Fruit fly (Drosophila melanogaster) whole organism, embryonic: ENCODE data around the gene GstD11.

Experiments
- ATbp ChIP-seq: fragments of 200-800 bp; sonication (Bioruptor generic); optimal IDR thresholded peaks from 2 replicates; lab custom pipeline; 2017; ENCODE audit warnings: missing biosample characterization, mild to moderate bottlenecking, missing genetic modification characterization, missing genetic modification reagents
- Abd-B ChIP-seq: fragments of 200-800 bp; sonication (Bioruptor generic); optimal IDR thresholded peaks from 2 replicates; lab custom pipeline; 2018; ENCODE audit warnings: missing biosample characterization, mild to moderate bottlenecking, missing genetic modification characterization, moderate library complexity
- CG10267 ChIP-seq: fragments of 200-800 bp; sonication (Bioruptor generic); optimal IDR thresholded peaks from 2 replicates; lab custom pipeline; 2018; ENCODE audit warnings: missing biosample characterization, mild to moderate bottlenecking, missing genetic modification characterization, moderate library complexity
- CG10565 ChIP-seq: fragments of 200-800 bp; sonication (Bioruptor generic); optimal IDR thresholded peaks from 3 replicates; lab custom pipeline; 2016; ENCODE audit warnings: missing biosample characterization, mild to moderate bottlenecking, missing genetic modification characterization
- CG11398 ChIP-seq: fragments of 200-800 bp; sonication (Bioruptor generic); optimal IDR thresholded peaks from 2 replicates; lab custom pipeline; 2016; ENCODE audit warnings: missing biosample characterization, missing genetic modification characterization
- CG11456 ChIP-seq: fragments of 200-800 bp; sonication (Bioruptor generic); IDR thresholded peaks from 3 replicates; pipeline ENCODE4 v1.3.6; 2022; ENCODE audit warnings: missing biosample characterization, missing genetic modification characterization
- CG12071 ChIP-seq: fragments of 200-800 bp; sonication (Bioruptor generic); optimal IDR thresholded peaks from 3 replicates; lab custom pipeline; 2018; ENCODE audit warnings: missing biosample characterization, mild to moderate bottlenecking, missing genetic modification characterization
- CG12219 ChIP-seq: fragments of 200-800 bp; sonication (Bioruptor generic); optimal IDR thresholded peaks from 3 replicates; lab custom pipeline; 2018; ENCODE audit warnings: missing biosample characterization, mild to moderate bottlenecking, missing genetic modification characterization
- CG15073 ChIP-seq: fragments of 200-800 bp; sonication (Bioruptor generic); optimal IDR thresholded peaks from 2 replicates; lab custom pipeline; 2016; ENCODE audit warnings: missing biosample characterization, missing genetic modification characterization
- CG15269 ChIP-seq: fragments of 200-800 bp; sonication (Bioruptor generic); optimal IDR thresholded peaks from 2 replicates; lab custom pipeline; 2018; ENCODE audit warnings: missing biosample characterization, mild to moderate bottlenecking, missing genetic modification characterization, moderate library complexity
- CG15514 ChIP-seq: fragments of 200-800 bp; sonication (Bioruptor generic); optimal IDR thresholded peaks from 3 replicates; lab custom pipeline; 2017; ENCODE audit warnings: missing biosample characterization, missing genetic modification characterization, mild to moderate bottlenecking, moderate library complexity, missing genetic modification reagents
- CG17328 ChIP-seq: fragments of 200-800 bp; sonication (Bioruptor generic); IDR thresholded peaks from 2 replicates; pipeline ENCODE4 v1.3.6; 2022; ENCODE audit warnings: missing biosample characterization, missing genetic modification characterization
- CG17361 ChIP-seq: fragments of 200-800 bp; sonication (Bioruptor generic); IDR thresholded peaks from 3 replicates; pipeline ENCODE4 v1.3.6; 2022; ENCODE audit warnings: missing biosample characterization, missing genetic modification characterization
- CG17912 ChIP-seq: fragments of 200-800 bp; sonication (Bioruptor generic); optimal IDR thresholded peaks from 2 replicates; lab custom pipeline; 2018; ENCODE audit warnings: missing biosample characterization, mild to moderate bottlenecking, missing genetic modification characterization
- CG32532 ChIP-seq: fragments of 200-800 bp; sonication (Bioruptor generic); IDR thresholded peaks from 2 replicates; pipeline ENCODE4 v1.3.6; 2022; ENCODE audit warnings: missing biosample characterization, missing genetic modification characterization
- CG32767 ChIP-seq: fragments of 200-800 bp; sonication (Bioruptor generic); IDR thresholded peaks from 2 replicates; pipeline ENCODE4 v1.3.6; 2022; ENCODE audit warnings: missing biosample characterization, missing genetic modification characterization
- CG3838 ChIP-seq: fragments of 200-800 bp; sonication (Bioruptor generic); optimal IDR thresholded peaks from 3 replicates; lab custom pipeline; 2016; ENCODE audit warnings: missing biosample characterization, missing genetic modification characterization
- CG42726 ChIP-seq: fragments of 200-800 bp; sonication (Bioruptor generic); IDR thresholded peaks from 2 replicates; pipeline ENCODE4 v1.3.6; 2022; ENCODE audit warnings: missing biosample characterization, missing genetic modification characterization; ENCODE audit not compliant: partially characterized antibody
- CG6765 ChIP-seq: fragments of 200-800 bp; sonication (Bioruptor generic); optimal IDR thresholded peaks from 3 replicates; lab custom pipeline; 2017; ENCODE audit warnings: missing biosample characterization, mild to moderate bottlenecking, missing genetic modification characterization
- CG7556 ChIP-seq: fragments of 200-800 bp; sonication (Bioruptor generic); optimal IDR thresholded peaks from 2 replicates; lab custom pipeline; 2017; ENCODE audit warnings: missing biosample characterization, mild to moderate bottlenecking, missing genetic modification characterization
- CG9437 ChIP-seq: fragments of 200-800 bp; sonication (Bioruptor generic); optimal IDR thresholded peaks from 2 replicates; lab custom pipeline; 2018; ENCODE audit warnings: missing biosample characterization, mild to moderate bottlenecking, missing genetic modification characterization
- D19A ChIP-seq: fragments of 200-800 bp; optimal IDR thresholded peaks from 3 replicates; lab custom pipeline; 2019; ENCODE audit warnings: missing biosample characterization, mild to moderate bottlenecking, missing genetic modification characterization, moderate library complexity
- Dek ChIP-seq: fragments of 200-800 bp; sonication (Bioruptor generic); optimal IDR thresholded peaks from 3 replicates; lab custom pipeline; 2019; ENCODE audit warnings: missing biosample characterization, mild to moderate bottlenecking, missing genetic modification characterization, moderate library complexity
- E2f1 ChIP-seq: fragments of 200-800 bp; sonication (Bioruptor generic); IDR thresholded peaks from 2 replicates; pipeline ENCODE4 v1.3.6; 2022; ENCODE audit warnings: missing biosample characterization, missing genetic modification characterization
- HLH54F ChIP-seq: fragments of 200-800 bp; sonication (Bioruptor generic); optimal IDR thresholded peaks from 3 replicates; lab custom pipeline; 2016; ENCODE audit warnings: missing biosample characterization, missing genetic modification characterization
- Hsf ChIP-seq: fragments of 200-800 bp; sonication (Bioruptor generic); optimal IDR thresholded peaks from 3 replicates; lab custom pipeline; 2016; ENCODE audit warnings: missing biosample characterization, missing genetic modification characterization
- Max ChIP-seq: fragments of 200-800 bp; sonication (Bioruptor generic); optimal IDR thresholded peaks from 2 replicates; lab custom pipeline; 2016; ENCODE audit warnings: missing biosample characterization, mild to moderate bottlenecking, missing genetic modification characterization
- Med ChIP-seq: fragments of 200-800 bp; sonication (Bioruptor generic); peaks from one replicate; lab custom pipeline; 2016; ENCODE audit warnings: missing biosample characterization, missing genetic modification characterization, mild to moderate bottlenecking, inconsistent platforms, moderate library complexity
- Mes4 ChIP-seq: fragments of 200-800 bp; sonication (Bioruptor generic); optimal IDR thresholded peaks from 2 replicates; lab custom pipeline; 2016; ENCODE audit warnings: missing biosample characterization, missing genetic modification characterization
- PHDP ChIP-seq: fragments of 200-800 bp; sonication (Bioruptor generic); optimal IDR thresholded peaks from 3 replicates; lab custom pipeline; 2018; ENCODE audit warnings: missing biosample characterization, mild to moderate bottlenecking, missing genetic modification characterization, moderate library complexity
- Ravus ChIP-seq: fragments of 200-800 bp; sonication (Bioruptor generic); IDR thresholded peaks from 2 replicates; pipeline ENCODE4 v1.3.6; 2022; ENCODE audit warnings: missing biosample characterization, missing genetic modification characterization
- Trl ChIP-seq, 3 experiments: fragments of >200 bp in 2 of 3; fragments of 200-800 bp in 1 of 3; sonication (Bioruptor generic) in 1 of 3; optimal IDR thresholded peaks; 2 replicates in 1 of 3; 3 replicates in 2 of 3; lab custom pipeline; 2016 to 2017; ENCODE audit warnings: missing biosample characterization in 1 of 3, missing genetic modification characterization in 1 of 3
- Usf ChIP-seq: fragments of 200-800 bp; sonication (Bioruptor generic); optimal IDR thresholded peaks from 2 replicates; lab custom pipeline; 2017; ENCODE audit warnings: missing genotype, missing biosample characterization, missing genetic modification characterization
- bab2 ChIP-seq: fragments of 200-800 bp; sonication (Bioruptor generic); optimal IDR thresholded peaks from 2 replicates; lab custom pipeline; 2016; ENCODE audit warnings: missing biosample characterization, missing genetic modification characterization
- crol ChIP-seq: fragments of 200-800 bp; sonication (Bioruptor generic); IDR thresholded peaks from 2 replicates; pipeline ENCODE4 v1.3.6; 2022; ENCODE audit warnings: missing biosample characterization, missing genetic modification characterization
- crp ChIP-seq, 2 experiments: fragments of 200-800 bp; sonication (Bioruptor generic); optimal IDR thresholded peaks; 2 replicates in 1 of 2; 3 replicates in 1 of 2; lab custom pipeline; 2017; ENCODE audit warnings: missing biosample characterization in 2 of 2, missing genetic modification characterization in 2 of 2, mild to moderate bottlenecking in 1 of 2, moderate library complexity in 1 of 2
- fd3F ChIP-seq: fragments of 200-800 bp; sonication (Bioruptor generic); optimal IDR thresholded peaks from 2 replicates; lab custom pipeline; 2018; ENCODE audit warnings: missing biosample characterization, mild to moderate bottlenecking, missing genetic modification characterization, moderate library complexity
- fd96Cb ChIP-seq: fragments of 200-800 bp; sonication (Bioruptor generic); optimal IDR thresholded peaks from 2 replicates; lab custom pipeline; 2018; ENCODE audit warnings: missing biosample characterization, mild to moderate bottlenecking, missing genetic modification characterization, moderate library complexity
- gce ChIP-seq: fragments of 200-800 bp; sonication (Bioruptor generic); IDR thresholded peaks from 3 replicates; pipeline ENCODE4 v1.3.6; 2022; ENCODE audit warnings: missing biosample characterization, missing genetic modification characterization
- gsb ChIP-seq: fragments of 200-800 bp; sonication (Bioruptor generic); IDR thresholded peaks from 2 replicates; pipeline ENCODE4 v1.3.6; 2022; ENCODE audit warnings: missing biosample characterization, missing genetic modification characterization
- gt ChIP-seq: fragments of 200-800 bp; sonication (Bioruptor generic); IDR thresholded peaks from 2 replicates; pipeline ENCODE4 v1.3.6; 2022; ENCODE audit warnings: missing biosample characterization, missing genetic modification characterization
- nau ChIP-seq: fragments of 200-800 bp; sonication (Bioruptor generic); optimal IDR thresholded peaks from 3 replicates; lab custom pipeline; 2017; ENCODE audit warnings: missing biosample characterization, mild to moderate bottlenecking, missing genetic modification characterization, missing genetic modification reagents
- org-1 ChIP-seq: fragments of 200-800 bp; sonication (Bioruptor generic); optimal IDR thresholded peaks from 2 replicates; lab custom pipeline; 2017; ENCODE audit warnings: missing biosample characterization, missing genetic modification characterization
- p53 ChIP-seq: fragments of 200-800 bp; sonication (Bioruptor generic); optimal IDR thresholded peaks from 2 replicates; lab custom pipeline; 2016; ENCODE audit warnings: missing biosample characterization, missing genetic modification characterization
- run ChIP-seq: fragments of 200-800 bp; sonication (Bioruptor generic); optimal IDR thresholded peaks from 3 replicates; lab custom pipeline; 2018; ENCODE audit warnings: missing biosample characterization, mild to moderate bottlenecking, missing genetic modification characterization
- salm ChIP-seq: fragments of 200-800 bp; sonication (Bioruptor generic); optimal IDR thresholded peaks from 2 replicates; lab custom pipeline; 2018; ENCODE audit warnings: missing biosample characterization, mild to moderate bottlenecking, missing genetic modification characterization
- schlank ChIP-seq: fragments of 200-800 bp; sonication (Bioruptor generic); optimal IDR thresholded peaks from 2 replicates; lab custom pipeline; 2018; ENCODE audit warnings: missing biosample characterization, mild to moderate bottlenecking, missing genetic modification characterization
- sim ChIP-seq: fragments of 200-800 bp; sonication (Bioruptor generic); IDR thresholded peaks from 2 replicates; pipeline ENCODE4 v1.3.6; 2022; ENCODE audit warnings: missing biosample characterization, missing genetic modification characterization
- trh ChIP-seq: fragments of 200-800 bp; sonication (Bioruptor generic); optimal IDR thresholded peaks from 2 replicates; lab custom pipeline; 2016; ENCODE audit warnings: missing biosample characterization, missing genetic modification characterization
- twi ChIP-seq: fragments of 200-800 bp; optimal IDR thresholded peaks from 2 replicates; lab custom pipeline; 2019; ENCODE audit warnings: missing biosample characterization, mild to moderate bottlenecking, missing genetic modification characterization, moderate library complexity
- yki ChIP-seq: fragments of >200 bp; optimal IDR thresholded peaks from 3 replicates; lab custom pipeline; 2018

Gene GstD11

DNA sequence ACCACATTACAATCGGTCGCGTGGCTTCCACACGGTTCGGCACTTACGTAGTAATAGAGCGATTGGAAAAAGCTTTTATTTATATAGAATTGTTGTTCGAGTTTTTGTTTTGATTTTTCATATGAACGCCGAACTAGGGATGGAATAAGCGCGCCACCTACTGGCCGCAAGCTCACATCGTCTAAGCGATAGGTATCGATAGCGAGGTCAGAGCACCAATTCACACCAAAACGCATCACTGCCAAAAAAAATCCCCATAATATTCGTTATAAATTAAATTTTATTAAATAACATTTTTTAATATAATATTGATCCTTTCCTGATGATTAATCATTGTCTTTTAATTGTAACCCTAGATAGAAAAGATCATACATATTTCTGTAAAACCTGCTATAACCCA, 32.6 kb upstream of the GstD11 start, which contains the start of gene CG10038 (continued):
- TF ChIP-seq Med (peak; percentile 88), bab2 (GFP tag; lab: Kevin White, UChicago) (no peak), crol (no peak), gt (GFP tag; lab: Robert Waterston, UW) (no peak), twi (tag; lab: Kevin White, UChicago) (no peak), fd3F (GFP tag; lab: Kevin White, UChicago) (no peak), crp (GFP tag; optimal IDR thresholded peaks at IDR 0.05; lab: Kevin White, UChicago) (peak in 1 of 2 experiments; percentile 23), CG3838 (GFP tag; lab: Kevin White, UChicago) (no peak), Dek (peak; percentile 60), D19A (peak; percentile 45), CG17912 (GFP tag; lab: Kevin White, UChicago) (no peak), sim (GFP tag; lab: Robert Waterston, UW) (no peak), yki (no peak), CG10267 (tag; lab: Kevin White, UChicago) (peak; percentile 55), CG9437 (no peak), CG12071 (no peak), CG15514 (peak; percentile 79), Hsf (GFP tag; lab: Kevin White, UChicago) (peak; percentile 44), p53 (no peak), CG32532 (GFP tag; lab: Robert Waterston, UW) (peak; percentile 66), salm (tag; lab: Kevin White, UChicago) (no peak), Ravus (GFP tag; lab: Robert Waterston, UW) (no peak), CG15073 (no peak), PHDP (tag; lab: Kevin White, UChicago) (peak; percentile 41), Trl (optimal IDR thresholded peaks at IDR 0.05; lab: Kevin White, UChicago) (no peak), Trl (GFP tag; optimal IDR thresholded peaks at IDR 0.05; lab: Kevin White, UChicago) (peak; percentile 0), fd96Cb (tag; lab: Kevin White, UChicago) (no peak), gce (GFP tag; lab: Robert Waterston, UW) (no peak), Usf (GFP tag; lab: Kevin White, UChicago) (no peak), CG17328 (GFP tag; lab: Robert Waterston, UW) (no peak; the same call in 1 of the 2 replicates), HLH54F (no peak), run (tag; lab: Kevin White, UChicago) (no peak), CG32767 (no peak), CG7556 (GFP tag; lab: Kevin White, UChicago) (no peak), Mes4 (GFP tag; lab: Kevin White, UChicago) (no peak), CG12219 (GFP tag; lab: Kevin White, UChicago) (no peak), CG15269 (tag; lab: Kevin White, UChicago) (no peak), CG17361 (GFP tag; lab: Robert Waterston, UW) (peak; percentile 37; the same call in 2 of the 3 replicates), ATbp (GFP tag; lab: Kevin White, UChicago) (no peak), CG6765 (GFP tag; lab: Kevin White, UChicago) (no peak), E2f1 (no peak), Abd-B (GFP tag; lab: Kevin White, UChicago) (peak; percentile 8), gsb (no peak), org-1 (GFP tag; lab: Kevin White, UChicago) (no peak), schlank (tag; lab: Kevin White, UChicago) (no peak), CG11398 (GFP tag; lab: Kevin White, UChicago) (no peak), trh (GFP tag; lab: Kevin White, UChicago) (no peak), CG42726 (peak; percentile 97), CG11456 (GFP tag; lab: Robert Waterston, UW) (peak; percentile 72), nau (GFP tag; lab: Kevin White, UChicago) (no peak), Max (GFP tag; lab: Kevin White, UChicago) (peak; percentile 18), CG10565 (GFP tag; lab: Kevin White, UChicago) (no peak)
